Worm (Caenorhabditis elegans) whole organism, L4 larva: ENCODE results near the gene srz-38.

Source experiments
- D1046.2 ChIP-seq: fragments of 200-800 bp; sonication (Bioruptor generic); IDR thresholded peaks from 2 replicates; pipeline ENCODE4 v1.3.6; 2022; ENCODE audit warnings: missing genetic modification characterization, missing compliant biosample characterization
- F26F4.8 ChIP-seq: fragments of 200-800 bp; sonication (Bioruptor generic); conservative IDR thresholded peaks from 2 replicates; pipeline ENCODE4 v1.3.6; 2022; ENCODE audit warnings: missing genetic modification characterization, missing compliant biosample characterization
- R02D3.7 ChIP-seq: fragments of 150-350 bp; sonication (generic microtip); optimal IDR thresholded peaks from 3 replicates; lab custom pipeline; 2014; ENCODE audit warnings: missing biosample characterization, missing genetic modification characterization
- T26A8.4 ChIP-seq: fragments of 200-800 bp; sonication (Bioruptor generic); IDR thresholded peaks from 2 replicates; pipeline ENCODE4 v1.3.6; 2022; ENCODE audit warnings: missing genetic modification characterization, missing compliant biosample characterization
- Y105C5A.15 ChIP-seq: fragments of 200-800 bp; sonication (Bioruptor generic); IDR thresholded peaks from 2 replicates; pipeline ENCODE4 v1.3.6; 2022; ENCODE audit warnings: missing genetic modification characterization, missing compliant biosample characterization
- Y48G9A.11 ChIP-seq: fragments of 200-800 bp; sonication (Bioruptor generic); IDR thresholded peaks from 2 replicates; pipeline ENCODE4 v1.3.6; 2022; ENCODE audit warnings: missing genetic modification reagents, missing genetic modification characterization, missing compliant biosample characterization
- Y5F2A.4 ChIP-seq: fragments of 200-800 bp; sonication (Bioruptor generic); optimal IDR thresholded peaks from 2 replicates; lab custom pipeline; 2018; ENCODE audit warnings: mild to moderate bottlenecking, missing genetic modification characterization, missing compliant biosample characterization
- ZK546.5 ChIP-seq, 2 experiments: sonication (generic microtip); optimal IDR thresholded peaks; 2 replicates each; lab custom pipeline; 2017; ENCODE audit warnings: missing biosample characterization in 2 of 2, missing genetic modification characterization in 2 of 2
- ama-1 ChIP-seq: fragments of 150-350 bp; optimal IDR thresholded peaks from 2 replicates; lab custom pipeline; 2014; ENCODE audit warnings: inconsistent platforms, mixed read lengths
- arid-1 ChIP-seq: fragments of 200-800 bp; sonication (Bioruptor generic); conservative IDR thresholded peaks from 2 replicates; pipeline ENCODE4 v1.3.6; 2022; ENCODE audit warnings: missing genetic modification reagents, missing genetic modification characterization, missing compliant biosample characterization
- attf-4 ChIP-seq: sonication (generic microtip); optimal IDR thresholded peaks from 3 replicates; lab custom pipeline; 2017; ENCODE audit warnings: missing biosample characterization, missing genetic modification characterization
- ceh-28 ChIP-seq: fragments of 150-350 bp; optimal IDR thresholded peaks from 2 replicates; lab custom pipeline; 2014; ENCODE audit warnings: missing biosample characterization, missing genetic modification reagents, missing genetic modification characterization
- ceh-32 ChIP-seq: sonication (generic microtip); optimal IDR thresholded peaks from 2 replicates; lab custom pipeline; 2016; ENCODE audit warnings: mild to moderate bottlenecking, missing genetic modification characterization, missing compliant biosample characterization; ENCODE audit not compliant: poor library complexity
- ces-1 ChIP-seq: fragments of 150-350 bp; sonication (generic microtip); optimal IDR thresholded peaks from 4 replicates; lab custom pipeline; 2014; ENCODE audit warnings: missing biosample characterization, missing genetic modification reagents, missing genetic modification characterization
- cey-2 ChIP-seq: sonication (generic microtip); optimal IDR thresholded peaks from 3 replicates; lab custom pipeline; 2017; ENCODE audit warnings: missing genetic modification characterization, mild to moderate bottlenecking, missing compliant biosample characterization, antibody characterized with exemption, borderline replicate concordance; ENCODE audit not compliant: insufficient read depth
- ctbp-1 ChIP-seq: fragments of 200-800 bp; sonication (Bioruptor generic); IDR thresholded peaks from 2 replicates; pipeline ENCODE4 v1.3.6; 2022; ENCODE audit warnings: missing genetic modification reagents, missing genetic modification characterization, missing compliant biosample characterization
- dmd-8 ChIP-seq: fragments of 200-800 bp; sonication (Bioruptor generic); IDR thresholded peaks from 2 replicates; pipeline ENCODE4 v1.3.6; 2022; ENCODE audit warnings: missing genetic modification characterization, missing compliant biosample characterization
- dmd-9 ChIP-seq: fragments of 200-800 bp; sonication (Bioruptor generic); IDR thresholded peaks from 2 replicates; pipeline ENCODE4 v1.3.6; 2022; ENCODE audit warnings: missing genetic modification reagents, missing genetic modification characterization, missing compliant biosample characterization
- dpl-1 ChIP-seq: fragments of 150-350 bp; optimal IDR thresholded peaks from 2 replicates; lab custom pipeline; 2014; ENCODE audit warnings: missing biosample characterization, missing genetic modification reagents, missing genetic modification characterization
- egl-27 ChIP-seq: sonication (generic microtip); optimal IDR thresholded peaks from 3 replicates; lab custom pipeline; 2017; ENCODE audit warnings: missing biosample characterization, missing genetic modification reagents, missing genetic modification characterization
- egl-43 ChIP-seq: fragments of 200-800 bp; sonication (Bioruptor generic); IDR thresholded peaks from 2 replicates; pipeline ENCODE4 v1.3.6; 2022; ENCODE audit warnings: missing genetic modification reagents, missing genetic modification characterization, missing compliant biosample characterization
- hlh-11 ChIP-seq: fragments of 200-800 bp; sonication (Bioruptor generic); optimal IDR thresholded peaks from 2 replicates; lab custom pipeline; 2018; ENCODE audit warnings: mild to moderate bottlenecking, missing genetic modification characterization, missing compliant biosample characterization
- lin-1 ChIP-seq: fragments of 200-800 bp; sonication (Bioruptor generic); IDR thresholded peaks from 2 replicates; pipeline ENCODE4 v1.3.6; 2022; ENCODE audit warnings: missing genetic modification reagents, missing genetic modification characterization, missing compliant biosample characterization
- lin-29 ChIP-seq: fragments of 200-800 bp; sonication (Bioruptor generic); IDR thresholded peaks from 2 replicates; pipeline ENCODE4 v1.3.6; 2022; ENCODE audit warnings: missing genetic modification reagents, missing genetic modification characterization, missing compliant biosample characterization
- lin-38 ChIP-seq: fragments of 200-800 bp; sonication (Bioruptor generic); IDR thresholded peaks from 2 replicates; pipeline ENCODE4 v1.3.6; 2022; ENCODE audit warnings: missing genetic modification reagents, missing genetic modification characterization, missing compliant biosample characterization
- lin-39 ChIP-seq: fragments of 150-350 bp; optimal IDR thresholded peaks from 2 replicates; lab custom pipeline; 2014; ENCODE audit warnings: missing biosample characterization, missing genetic modification reagents, missing genetic modification characterization
- lir-3 ChIP-seq: sonication (generic microtip); optimal IDR thresholded peaks from 2 replicates; lab custom pipeline; 2016; ENCODE audit warnings: mild to moderate bottlenecking, missing genetic modification characterization, missing compliant biosample characterization
- lsy-2 ChIP-seq, 2 experiments: fragments of 150-350 bp in 1 of 2; sonication (generic microtip) in 1 of 2; optimal IDR thresholded peaks; 2 replicates each; lab custom pipeline; 2014 to 2017; ENCODE audit warnings: missing biosample characterization in 2 of 2, missing genetic modification characterization in 2 of 2
- madf-5 ChIP-seq, 2 experiments: fragments of 200-800 bp; sonication (Bioruptor generic); IDR thresholded peaks; 2 replicates each; pipeline ENCODE4 v1.3.6; 2022; ENCODE audit warnings: missing compliant biosample characterization in 2 of 2, missing genetic modification characterization in 2 of 2
- mdt-29 ChIP-seq: fragments of 200-800 bp; sonication (Bioruptor generic); IDR thresholded peaks from 2 replicates; pipeline ENCODE4 v1.3.6; 2022; ENCODE audit warnings: missing genetic modification reagents, missing genetic modification characterization, missing compliant biosample characterization
- mxl-2 ChIP-seq: fragments of 200-800 bp; sonication (Bioruptor generic); conservative IDR thresholded peaks from 2 replicates; pipeline ENCODE4 v1.3.6; 2022; ENCODE audit warnings: missing genetic modification reagents, missing genetic modification characterization, missing compliant biosample characterization
- nhr-10 ChIP-seq: fragments of 150-350 bp; optimal IDR thresholded peaks from 2 replicates; lab custom pipeline; 2014; ENCODE audit warnings: missing biosample characterization, missing genetic modification characterization
- nhr-102 ChIP-seq: sonication (generic microtip); optimal IDR thresholded peaks from 2 replicates; lab custom pipeline; 2016; ENCODE audit warnings: mild to moderate bottlenecking, missing genetic modification characterization, moderate library complexity, missing compliant biosample characterization
- nhr-41 ChIP-seq: fragments of 200-800 bp; sonication (Bioruptor generic); IDR thresholded peaks from 2 replicates; pipeline ENCODE4 v1.3.6; 2022; ENCODE audit warnings: missing genetic modification reagents, missing genetic modification characterization, missing compliant biosample characterization
- php-3 ChIP-seq: fragments of 200-800 bp; sonication (Bioruptor generic); IDR thresholded peaks from 2 replicates; pipeline ENCODE4 v1.3.6; 2022; ENCODE audit warnings: missing genetic modification reagents, missing genetic modification characterization, missing compliant biosample characterization
- pqm-1 ChIP-seq: sonication (generic microtip); optimal IDR thresholded peaks from 2 replicates; lab custom pipeline; 2017; ENCODE audit warnings: missing biosample characterization, missing genetic modification characterization
- rbr-2 ChIP-seq: sonication (generic microtip); optimal IDR thresholded peaks from 2 replicates; lab custom pipeline; 2016; ENCODE audit warnings: missing genotype, missing genetic modification characterization, missing compliant biosample characterization
- saeg-2 ChIP-seq: fragments of 200-800 bp; sonication (Bioruptor generic); IDR thresholded peaks from 2 replicates; pipeline ENCODE4 v1.3.6; 2022; ENCODE audit warnings: missing genetic modification reagents, missing genetic modification characterization, missing compliant biosample characterization
- sdz-12 ChIP-seq: fragments of 200-800 bp; sonication (Bioruptor generic); optimal IDR thresholded peaks from 2 replicates; lab custom pipeline; 2018; ENCODE audit warnings: mild to moderate bottlenecking, missing genetic modification characterization, missing compliant biosample characterization
- skn-1 ChIP-seq: fragments of 150-350 bp; optimal IDR thresholded peaks from 2 replicates; lab custom pipeline; 2014; ENCODE audit warnings: missing biosample characterization, missing genetic modification characterization
- snpc-1.2 ChIP-seq: fragments of 200-800 bp; sonication (Bioruptor generic); IDR thresholded peaks from 2 replicates; pipeline ENCODE4 v1.3.6; 2022; ENCODE audit warnings: missing genetic modification reagents, missing genetic modification characterization, missing compliant biosample characterization
- snpc-4 ChIP-seq: fragments of 150-350 bp; optimal IDR thresholded peaks from 2 replicates; lab custom pipeline; 2014; ENCODE audit warnings: missing biosample characterization, missing genetic modification characterization
- spr-1 ChIP-seq: sonication (generic microtip); optimal IDR thresholded peaks from 2 replicates; lab custom pipeline; 2016; ENCODE audit warnings: mild to moderate bottlenecking, missing genetic modification characterization, missing compliant biosample characterization
- tag-97 ChIP-seq: fragments of 200-800 bp; sonication (Bioruptor generic); IDR thresholded peaks from 2 replicates; pipeline ENCODE4 v1.3.6; 2022; ENCODE audit warnings: missing genetic modification characterization, missing compliant biosample characterization
- unc-39 ChIP-seq: sonication (generic microtip); optimal IDR thresholded peaks from 2 replicates; lab custom pipeline; 2017; ENCODE audit warnings: missing biosample characterization, missing genetic modification characterization
- vab-7 ChIP-seq: fragments of 200-800 bp; sonication (Bioruptor generic); IDR thresholded peaks from 2 replicates; pipeline ENCODE4 v1.3.6; 2022; ENCODE audit warnings: missing genetic modification reagents, missing genetic modification characterization, missing compliant biosample characterization
- zag-1 ChIP-seq: fragments of 150-350 bp; optimal IDR thresholded peaks from 2 replicates; lab custom pipeline; 2014; ENCODE audit warnings: missing biosample characterization, missing genetic modification characterization
- zfp-3 ChIP-seq: fragments of 200-800 bp; sonication (Bioruptor generic); conservative IDR thresholded peaks from 2 replicates; pipeline ENCODE4 v1.3.6; 2022; ENCODE audit warnings: missing genetic modification reagents, missing genetic modification characterization, missing compliant biosample characterization
- zip-2 ChIP-seq: fragments of 150-350 bp; optimal IDR thresholded peaks from 2 replicates; lab custom pipeline; 2014; ENCODE audit warnings: missing biosample characterization, missing genetic modification characterization
- ztf-11 ChIP-seq: fragments of 150-350 bp; optimal IDR thresholded peaks from 2 replicates; lab custom pipeline; 2014; ENCODE audit warnings: missing biosample characterization, missing genetic modification characterization
- ztf-7 ChIP-seq: fragments of 150-350 bp; optimal IDR thresholded peaks from 2 replicates; lab custom pipeline; 2014; ENCODE audit warnings: missing biosample characterization, missing genetic modification characterization

The srz-38 gene

DNA sequence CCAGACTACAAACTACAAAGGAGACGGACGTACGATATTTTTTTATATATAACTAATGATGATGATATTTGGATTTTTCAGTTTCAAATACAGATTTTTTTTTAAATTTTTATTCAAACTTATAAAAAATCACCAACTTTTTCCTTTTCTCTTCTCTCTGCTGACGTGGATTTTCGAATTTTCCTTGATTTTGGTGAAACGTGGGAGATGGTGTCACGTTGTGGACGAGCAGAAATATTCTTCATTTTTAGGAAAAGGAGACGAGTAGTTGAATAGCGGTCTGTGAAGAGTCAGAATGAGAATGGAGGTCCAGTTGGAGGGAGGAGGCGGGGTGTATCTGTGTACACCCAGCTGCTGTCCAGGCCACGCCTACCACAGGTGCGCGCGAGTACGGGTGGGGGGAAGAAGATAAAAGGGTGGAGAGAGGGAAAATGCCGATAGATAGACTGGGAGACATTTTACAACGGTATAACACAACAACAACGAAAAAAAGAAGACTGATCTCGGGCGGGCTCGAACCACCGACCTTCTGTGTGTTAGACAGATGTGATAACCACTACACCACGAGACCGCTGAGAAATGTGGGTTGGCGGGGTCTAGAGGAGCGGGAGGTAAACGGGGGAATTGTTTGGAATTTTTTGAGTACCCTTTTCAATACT is 46.9 kb downstream of the srz-38 start, which contains the start of gene Y7A9D.1 (continued):
- TF ChIP-seq nhr-102 (tag; lab: Kevin White, UChicago), result no peak
- TF ChIP-seq arid-1 (GFP tag; lab: Robert Waterston, UW), result peak; percentile 51; the same call in 1 of the 2 replicates
- TF ChIP-seq lsy-2 (tag; optimal IDR thresholded peaks at IDR 0.05; lab: Kevin White, UChicago), result no peak
- TF ChIP-seq ceh-28, result no peak
- no peak for TF ChIP-seq lin-29
- no peak for TF ChIP-seq attf-4 (tag; lab: Kevin White, UChicago)
- no peak for TF ChIP-seq ZK546.5 (tag; optimal IDR thresholded peaks at IDR 0.05; lab: Kevin White, UChicago)
- TF ChIP-seq ceh-32 (tag; lab: Kevin White, UChicago), result no peak
- TF ChIP-seq lin-1, result no peak
- no peak for TF ChIP-seq hlh-11 (tag; lab: Kevin White, UChicago)
- peak; percentile 68 for TF ChIP-seq Y48G9A.11
- no peak for TF ChIP-seq unc-39
- no peak for TF ChIP-seq lin-39 (tag; lab: Kevin White, UChicago)
- TF ChIP-seq ztf-11 (tag; lab: Kevin White, UChicago), result no peak
- no peak for TF ChIP-seq ama-1 (lab: Kevin White, UChicago)
- TF ChIP-seq pqm-1 (tag; lab: Kevin White, UChicago), result no peak
- TF ChIP-seq dmd-9 (GFP tag; lab: Robert Waterston, UW), result no peak
- peak; percentile 99 for TF ChIP-seq snpc-1.2
- no peak for TF ChIP-seq snpc-4 (tag; lab: Kevin White, UChicago)
- TF ChIP-seq F26F4.8, result peak; percentile 52; the same call in 1 of the 2 replicates
- peak; percentile 82 for TF ChIP-seq lin-38 (GFP tag; lab: Robert Waterston, UW)
- TF ChIP-seq Y105C5A.15 (GFP tag; lab: Robert Waterston, UW), result 0 out of 2 replicates have a peak, but pooled peaks have one; percentile 4
- peak; percentile 82; the same call in 1 of the 2 replicates for TF ChIP-seq D1046.2 (GFP tag; lab: Robert Waterston, UW)
- no peak for TF ChIP-seq nhr-41 (GFP tag; lab: Robert Waterston, UW)
- TF ChIP-seq php-3 (GFP tag; lab: Robert Waterston, UW), result peak; percentile 61
- no peak for TF ChIP-seq madf-5 (GFP tag; IDR thresholded peaks at IDR 0.05; lab: Robert Waterston, UW)
- no peak for TF ChIP-seq zip-2 (tag; lab: Kevin White, UChicago)
- TF ChIP-seq T26A8.4 (GFP tag; lab: Robert Waterston, UW), result no peak; the same call in 1 of the 2 replicates
- TF ChIP-seq vab-7 (GFP tag; lab: Robert Waterston, UW), result peak; percentile 70; the same call in 1 of the 2 replicates
- TF ChIP-seq skn-1 (tag; lab: Kevin White, UChicago), result no peak
- TF ChIP-seq spr-1 (tag; lab: Kevin White, UChicago), result peak; percentile 52
- TF ChIP-seq saeg-2 (GFP tag; lab: Robert Waterston, UW), result no peak
- TF ChIP-seq nhr-10 (tag; lab: Kevin White, UChicago), result no peak
- 0 out of 2 replicates have a peak, but pooled peaks have one; percentile 20 for TF ChIP-seq tag-97 (GFP tag; lab: Robert Waterston, UW)
- TF ChIP-seq R02D3.7 (tag; lab: Kevin White, UChicago), result no peak
- no peak; the same call in 1 of the 2 replicates for TF ChIP-seq dmd-8 (GFP tag; lab: Robert Waterston, UW)
- TF ChIP-seq cey-2 (tag; lab: Kevin White, UChicago), result no peak
- no peak for TF ChIP-seq egl-27 (tag; lab: Kevin White, UChicago)
- no peak for TF ChIP-seq rbr-2 (tag; lab: Kevin White, UChicago)
- peak; percentile 32 for TF ChIP-seq Y5F2A.4 (GFP tag; lab: Kevin White, UChicago)
- peak; percentile 18 for TF ChIP-seq ztf-7 (tag; lab: Kevin White, UChicago)
- TF ChIP-seq egl-43 (GFP tag; lab: Robert Waterston, UW), result no peak
- TF ChIP-seq sdz-12, result peak; percentile 73
- no peak for TF ChIP-seq zag-1
- no peak for TF ChIP-seq mxl-2 (GFP tag; lab: Robert Waterston, UW)
- no peak for TF ChIP-seq ces-1 (GFP tag; lab: Kevin White, UChicago)
- TF ChIP-seq lir-3 (tag; lab: Kevin White, UChicago), result no peak
- peak; percentile 79 for TF ChIP-seq mdt-29
- TF ChIP-seq ctbp-1 (GFP tag; lab: Robert Waterston, UW), result peak; percentile 83
- no peak for TF ChIP-seq zfp-3 (GFP tag; lab: Robert Waterston, UW)
- TF ChIP-seq dpl-1 (GFP tag; lab: Kevin White, UChicago), result peak; percentile 30
